Fruit fly (Drosophila melanogaster): ENCODE measurements around the gene KrT95D.
A peak's percentile ranks its signal among the peaks of the same experiment; 100 is the strongest.

KrT95D gene

DNA sequence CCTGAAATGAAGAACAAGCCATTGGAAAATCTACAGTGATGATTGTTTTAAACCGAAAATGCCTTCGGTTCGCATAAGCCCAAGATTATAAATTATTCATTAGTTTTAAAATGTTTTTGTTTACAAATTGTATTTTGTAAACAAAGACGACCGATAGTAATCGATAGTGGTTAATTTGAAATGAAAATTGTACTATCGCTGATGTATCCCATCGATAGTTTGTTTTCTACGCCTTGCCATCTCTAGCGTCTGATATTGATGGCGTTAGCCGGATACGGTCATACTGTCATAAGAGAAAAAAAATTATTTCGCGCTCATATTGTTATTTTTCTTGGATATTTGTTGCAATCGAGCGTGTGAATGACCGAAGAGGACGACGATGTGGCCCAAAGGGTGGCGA, 26.4 kb upstream of the KrT95D start, which contains the start of gene SMC1 (continued):
- TF ChIP-seq CG10147 (GFP tag; optimal IDR thresholded peaks at IDR 0.05), result peak; percentile 58
- TF ChIP-seq CG14710 (tag; optimal IDR thresholded peaks at IDR 0.05), result peak; percentile 68
- TF ChIP-seq CG13424 (tag; optimal IDR thresholded peaks at IDR 0.05), result peak; percentile 42
- TF ChIP-seq Stat92E (GFP tag; optimal IDR thresholded peaks at IDR 0.05), result peak in 1 of 3 experiments; percentile 60
- peak; percentile 86 for TF ChIP-seq sens (GFP tag)
- peak; percentile 13 for TF ChIP-seq Mes4 (GFP tag; optimal IDR thresholded peaks at IDR 0.05)
- TF ChIP-seq Rx (GFP tag; IDR thresholded peaks at IDR 0.05), result no peak
- TF ChIP-seq Dip3 (GFP tag; optimal IDR thresholded peaks at IDR 0.05), result peak; percentile 7
- TF ChIP-seq sc (optimal IDR thresholded peaks at IDR 0.05), result no peak
- no peak for TF ChIP-seq sc (GFP tag; optimal IDR thresholded peaks at IDR 0.05)
- peak; percentile 82 for TF ChIP-seq gfzf (GFP tag; optimal IDR thresholded peaks at IDR 0.05)
- peak; percentile 54 for TF ChIP-seq CG3995 (GFP tag; optimal IDR thresholded peaks at IDR 0.05)
- TF ChIP-seq CG2120 (GFP tag; optimal IDR thresholded peaks at IDR 0.05), result peak; percentile 52
- peak; percentile 34 for TF ChIP-seq pfk (GFP tag; optimal IDR thresholded peaks at IDR 0.05)
- TF ChIP-seq Sry-δ (GFP tag; optimal IDR thresholded peaks at IDR 0.05), result peak; percentile 99
- TF ChIP-seq Sry-β (GFP tag; optimal IDR thresholded peaks at IDR 0.05), result peak; percentile 21
- TF ChIP-seq CG12942 (GFP tag; optimal IDR thresholded peaks at IDR 0.05), result peak; percentile 9
- TF ChIP-seq jigr1 (GFP tag; IDR thresholded peaks at IDR 0.05), result no peak; the same call in 2 of the 3 replicates
- peak; percentile 23 for TF ChIP-seq Mad (GFP tag; optimal IDR thresholded peaks at IDR 0.05)
- peak; percentile 51 for TF ChIP-seq eyg (GFP tag; optimal IDR thresholded peaks at IDR 0.05)
- TF ChIP-seq CHES-1-like (GFP tag; optimal IDR thresholded peaks at IDR 0.05), result peak; percentile 81
- TF ChIP-seq crp (GFP tag; optimal IDR thresholded peaks at IDR 0.05), result peak in 1 of 2 experiments; percentile 25
- peak; percentile 38 for TF ChIP-seq her (GFP tag; optimal IDR thresholded peaks at IDR 0.05)
- TF ChIP-seq CG31388 (GFP tag; optimal IDR thresholded peaks at IDR 0.05), result no peak
- TF ChIP-seq sima (GFP tag; optimal IDR thresholded peaks at IDR 0.05), result peak; percentile 6
- peak; percentile 98 for TF ChIP-seq Dll (GFP tag; IDR thresholded peaks at IDR 0.05; ENCODE audit: partially characterized antibody)
- no peak for TF ChIP-seq Bdp1 (GFP tag; optimal IDR thresholded peaks at IDR 0.05)
- TF ChIP-seq pan (optimal IDR thresholded peaks at IDR 0.05), result no peak
- TF ChIP-seq pan (GFP tag; optimal IDR thresholded peaks at IDR 0.05 in 1 of 2, IDR thresholded peaks at IDR 0.05 in 1 of 2), result peak in 1 of 2 experiments; percentile 44
- TF ChIP-seq emc (GFP tag; optimal IDR thresholded peaks at IDR 0.05), result no peak
- peak; percentile 24 for TF ChIP-seq fd3F (GFP tag; optimal IDR thresholded peaks at IDR 0.05)
- peak; percentile 44 for TF ChIP-seq zen (tag; optimal IDR thresholded peaks at IDR 0.05)
- peak; percentile 73 for TF ChIP-seq CG10543 (GFP tag; optimal IDR thresholded peaks at IDR 0.05)
- peak; percentile 76 for TF ChIP-seq lbe (GFP tag; optimal IDR thresholded peaks at IDR 0.05)
- peak; percentile 83 for TF ChIP-seq CG12659 (GFP tag; optimal IDR thresholded peaks at IDR 0.05)
- TF ChIP-seq CG1603 (tag; optimal IDR thresholded peaks at IDR 0.05), result peak; percentile 81
- peak; percentile 34 for TF ChIP-seq Max (GFP tag; optimal IDR thresholded peaks at IDR 0.05)
- no peak for TF ChIP-seq h (optimal IDR thresholded peaks at IDR 0.05)
- peak; percentile 29 for TF ChIP-seq Bteb2 (GFP tag; optimal IDR thresholded peaks at IDR 0.05)
- TF ChIP-seq CG11398 (GFP tag; optimal IDR thresholded peaks at IDR 0.05), result no peak
- TF ChIP-seq pnt (GFP tag; optimal IDR thresholded peaks at IDR 0.05), result no peak
- peak; percentile 70 for TF ChIP-seq sug (tag; optimal IDR thresholded peaks at IDR 0.05)
- TF ChIP-seq Awh (GFP tag; IDR thresholded peaks at IDR 0.05), result 0 out of 2 replicates have a peak, but pooled peaks have one; percentile 23
- TF ChIP-seq CG18262 (tag; optimal IDR thresholded peaks at IDR 0.05), result peak; percentile 15
- TF ChIP-seq NC2β (GFP tag; optimal IDR thresholded peaks at IDR 0.05), result peak; percentile 70
- peak; percentile 0 for TF ChIP-seq CG7987 (GFP tag; optimal IDR thresholded peaks at IDR 0.05)
- TF ChIP-seq CG32767 (GFP tag; IDR thresholded peaks at IDR 0.05), result peak; percentile 41; the same call in 1 of the 2 replicates
- peak; percentile 66 for TF ChIP-seq Nf-YC (tag; optimal IDR thresholded peaks at IDR 0.05)
- peak; percentile 96 for TF ChIP-seq MBD-R2 (GFP tag; IDR thresholded peaks at IDR 0.05)
- TF ChIP-seq CG6254 (GFP tag; optimal IDR thresholded peaks at IDR 0.05), result peak; percentile 0
- TF ChIP-seq B-H2 (GFP tag; optimal IDR thresholded peaks at IDR 0.05), result peak; percentile 79

Data from whole organism, embryonic.